Fruit fly (Drosophila melanogaster) whole organism, embryonic: ENCODE results near the gene CG8117.

ENCODE experiments used
- Bdp1 ChIP-seq: fragments of 200-800 bp; sonication (Bioruptor generic); optimal IDR thresholded peaks from 3 replicates; lab custom pipeline; 2016; ENCODE audit warnings: missing biosample characterization, missing genetic modification characterization
- BtbVII ChIP-seq: fragments of 200-800 bp; sonication (Bioruptor generic); optimal IDR thresholded peaks from 3 replicates; lab custom pipeline; 2017; ENCODE audit warnings: missing biosample characterization, mild to moderate bottlenecking, missing genetic modification characterization
- CG1024 ChIP-seq: fragments of 200-800 bp; sonication (Bioruptor generic); IDR thresholded peaks from 2 replicates; pipeline ENCODE4 v1.3.6; 2022; ENCODE audit warnings: missing biosample characterization, missing genetic modification characterization
- CG10462 ChIP-seq: fragments of 200-800 bp; sonication (Bioruptor generic); optimal IDR thresholded peaks from 2 replicates; lab custom pipeline; 2016; ENCODE audit warnings: missing biosample characterization, missing genetic modification characterization
- CG11398 ChIP-seq: fragments of 200-800 bp; sonication (Bioruptor generic); optimal IDR thresholded peaks from 2 replicates; lab custom pipeline; 2016; ENCODE audit warnings: missing biosample characterization, missing genetic modification characterization
- CG12391 ChIP-seq: fragments of 200-800 bp; sonication (Bioruptor generic); optimal IDR thresholded peaks from 3 replicates; lab custom pipeline; 2018; ENCODE audit warnings: missing biosample characterization, mild to moderate bottlenecking, missing genetic modification characterization, moderate library complexity
- CG12769 ChIP-seq: fragments of 200-800 bp; sonication (Bioruptor generic); optimal IDR thresholded peaks from 2 replicates; lab custom pipeline; 2019; ENCODE audit warnings: missing biosample characterization, mild to moderate bottlenecking, missing genetic modification characterization, moderate library complexity
- CG14710 ChIP-seq: fragments of 200-800 bp; sonication (Bioruptor generic); optimal IDR thresholded peaks from 3 replicates; lab custom pipeline; 2019; ENCODE audit warnings: missing biosample characterization, mild to moderate bottlenecking, missing genetic modification characterization, moderate library complexity
- CG14965 ChIP-seq: fragments of 200-800 bp; sonication (Bioruptor generic); optimal IDR thresholded peaks from 2 replicates; lab custom pipeline; 2016; ENCODE audit warnings: missing biosample characterization, missing genetic modification characterization, borderline replicate concordance
- CG15073 ChIP-seq: fragments of 200-800 bp; sonication (Bioruptor generic); optimal IDR thresholded peaks from 2 replicates; lab custom pipeline; 2016; ENCODE audit warnings: missing biosample characterization, missing genetic modification characterization
- CG1602 ChIP-seq: fragments of 200-800 bp; sonication (Bioruptor generic); optimal IDR thresholded peaks from 3 replicates; lab custom pipeline; 2016; ENCODE audit warnings: missing biosample characterization, missing genetic modification characterization
- CG17829 ChIP-seq: fragments of 200-800 bp; optimal IDR thresholded peaks from 2 replicates; lab custom pipeline; 2019; ENCODE audit warnings: missing biosample characterization, mild to moderate bottlenecking, missing genetic modification characterization, moderate library complexity
- CG2712 ChIP-seq: fragments of 200-800 bp; optimal IDR thresholded peaks from 3 replicates; lab custom pipeline; 2019; ENCODE audit warnings: missing biosample characterization, mild to moderate bottlenecking, missing genetic modification characterization, moderate library complexity
- CG2875 ChIP-seq: fragments of 200-800 bp; sonication (Bioruptor generic); optimal IDR thresholded peaks from 2 replicates; lab custom pipeline; 2017; ENCODE audit warnings: missing biosample characterization, mild to moderate bottlenecking, missing genetic modification characterization, missing genetic modification reagents
- CG2889 ChIP-seq: fragments of 200-800 bp; sonication (Bioruptor generic); IDR thresholded peaks from 3 replicates; pipeline ENCODE4 v1.3.6; 2022; ENCODE audit warnings: missing biosample characterization, missing genetic modification characterization
- CG3163 ChIP-seq: fragments of 200-800 bp; sonication (Bioruptor generic); optimal IDR thresholded peaks from 3 replicates; lab custom pipeline; 2016; ENCODE audit warnings: missing biosample characterization, missing genetic modification characterization
- CG7271 ChIP-seq: fragments of 200-800 bp; sonication (Bioruptor generic); optimal IDR thresholded peaks from 2 replicates; lab custom pipeline; 2018; ENCODE audit warnings: missing biosample characterization, mild to moderate bottlenecking, missing genetic modification characterization, moderate library complexity
- CG7987 ChIP-seq: fragments of 200-800 bp; sonication (Bioruptor generic); optimal IDR thresholded peaks from 2 replicates; lab custom pipeline; 2018; ENCODE audit warnings: missing biosample characterization, mild to moderate bottlenecking, missing genetic modification characterization, moderate library complexity
- CG8924 ChIP-seq: fragments of 200-800 bp; optimal IDR thresholded peaks from 3 replicates; lab custom pipeline; 2019; ENCODE audit warnings: missing biosample characterization, mild to moderate bottlenecking, missing genetic modification characterization, moderate library complexity
- CG9817 ChIP-seq: fragments of 200-800 bp; sonication (Bioruptor generic); optimal IDR thresholded peaks from 2 replicates; lab custom pipeline; 2018; ENCODE audit warnings: missing biosample characterization, mild to moderate bottlenecking, missing genetic modification characterization, moderate library complexity
- Dll ChIP-seq: fragments of 200-800 bp; sonication (Bioruptor generic); IDR thresholded peaks from 4 replicates; pipeline ENCODE4 v1.3.6; 2022; ENCODE audit warnings: missing biosample characterization, missing genetic modification characterization; ENCODE audit not compliant: partially characterized antibody
- Hr3 ChIP-seq: fragments of 200-800 bp; sonication (Bioruptor generic); optimal IDR thresholded peaks from 3 replicates; lab custom pipeline; 2016; ENCODE audit warnings: missing biosample characterization, missing genetic modification characterization
- Hsf ChIP-seq: fragments of 200-800 bp; sonication (Bioruptor generic); optimal IDR thresholded peaks from 3 replicates; lab custom pipeline; 2016; ENCODE audit warnings: missing biosample characterization, missing genetic modification characterization
- Lhr ChIP-seq: fragments of 200-800 bp; sonication (Bioruptor generic); optimal IDR thresholded peaks from 3 replicates; lab custom pipeline; 2017; ENCODE audit warnings: mild to moderate bottlenecking, missing biosample characterization, missing genetic modification reagents, missing genetic modification characterization
- MESR4 ChIP-seq: fragments of 200-800 bp; sonication (Bioruptor generic); optimal IDR thresholded peaks from 2 replicates; lab custom pipeline; 2018; ENCODE audit warnings: missing biosample characterization, mild to moderate bottlenecking, missing genetic modification characterization, moderate library complexity
- Myb ChIP-seq: fragments of 200-800 bp; sonication (Bioruptor generic); optimal IDR thresholded peaks from 2 replicates; lab custom pipeline; 2016; ENCODE audit warnings: missing biosample characterization, missing genetic modification characterization
- Opbp ChIP-seq: fragments of 200-800 bp; sonication (Bioruptor generic); IDR thresholded peaks from 3 replicates; pipeline ENCODE4 v1.3.6; 2022; ENCODE audit warnings: missing biosample characterization, missing genetic modification characterization; ENCODE audit not compliant: partially characterized antibody
- Rfx ChIP-seq: fragments of 200-800 bp; sonication (Bioruptor generic); IDR thresholded peaks from 2 replicates; pipeline ENCODE4 v1.3.6; 2022; ENCODE audit warnings: missing biosample characterization, missing genetic modification characterization
- Sry-δ ChIP-seq: fragments of 200-800 bp; sonication (Bioruptor generic); optimal IDR thresholded peaks from 2 replicates; lab custom pipeline; 2016; ENCODE audit warnings: missing biosample characterization, missing genetic modification characterization
- aop ChIP-seq: fragments of 200-800 bp; sonication (Bioruptor generic); IDR thresholded peaks from 2 replicates; pipeline ENCODE4 v1.3.6; 2022; ENCODE audit warnings: missing biosample characterization, missing genetic modification characterization
- bbx ChIP-seq: fragments of 200-800 bp; sonication (Bioruptor generic); IDR thresholded peaks from 2 replicates; pipeline ENCODE4 v1.3.6; 2022; ENCODE audit warnings: missing biosample characterization, missing genetic modification characterization; ENCODE audit not compliant: partially characterized antibody
- chinmo ChIP-seq: fragments of 200-800 bp; sonication (Bioruptor generic); IDR thresholded peaks from 4 replicates; pipeline ENCODE4 v1.3.6; 2022; ENCODE audit warnings: missing biosample characterization, missing genetic modification characterization; ENCODE audit not compliant: partially characterized antibody
- crp ChIP-seq, 2 experiments: fragments of 200-800 bp; sonication (Bioruptor generic); optimal IDR thresholded peaks; 2 replicates in 1 of 2; 3 replicates in 1 of 2; lab custom pipeline; 2017; ENCODE audit warnings: missing biosample characterization in 2 of 2, missing genetic modification characterization in 2 of 2, mild to moderate bottlenecking in 1 of 2, moderate library complexity in 1 of 2
- fu2 ChIP-seq: fragments of 200-800 bp; sonication (Bioruptor generic); optimal IDR thresholded peaks from 2 replicates; lab custom pipeline; 2016; ENCODE audit warnings: missing biosample characterization, missing genetic modification characterization
- gcm ChIP-seq: fragments of 200-800 bp; sonication (Bioruptor generic); optimal IDR thresholded peaks from 2 replicates; lab custom pipeline; 2019; ENCODE audit warnings: missing biosample characterization, mild to moderate bottlenecking, missing genetic modification characterization, moderate library complexity
- hb ChIP-seq: fragments of 200-800 bp; sonication (Bioruptor generic); IDR thresholded peaks from 3 replicates; pipeline ENCODE4 v1.3.6; 2022; ENCODE audit warnings: missing biosample characterization, missing genetic modification characterization; ENCODE audit not compliant: partially characterized antibody
- kay ChIP-seq: fragments of 200-800 bp; sonication (Bioruptor generic); optimal IDR thresholded peaks from 2 replicates; lab custom pipeline; 2016; ENCODE audit warnings: missing biosample characterization, missing genetic modification characterization
- lbe ChIP-seq: fragments of 200-800 bp; sonication (Bioruptor generic); optimal IDR thresholded peaks from 2 replicates; lab custom pipeline; 2016; ENCODE audit warnings: missing biosample characterization, mild to moderate bottlenecking, missing genetic modification characterization
- org-1 ChIP-seq: fragments of 200-800 bp; sonication (Bioruptor generic); optimal IDR thresholded peaks from 2 replicates; lab custom pipeline; 2017; ENCODE audit warnings: missing biosample characterization, missing genetic modification characterization
- pan ChIP-seq, 4 experiments: fragments of >200 bp in 3 of 4; fragments of 200-800 bp in 1 of 4; sonication (Bioruptor generic) in 1 of 4; optimal IDR thresholded peaks in 3 of 4; IDR thresholded peaks in 1 of 4; 2 replicates each; pipeline versions ENCODE4 v1.3.6 to Lab custom; 2017 to 2022; ENCODE audit warnings: missing biosample characterization in 2 of 4, missing genetic modification characterization in 2 of 4, mixed read lengths in 1 of 4
- pb ChIP-seq: fragments of 200-800 bp; sonication (Bioruptor generic); optimal IDR thresholded peaks from 3 replicates; lab custom pipeline; 2016; ENCODE audit warnings: missing biosample characterization, missing genetic modification characterization
- psq ChIP-seq: fragments of 200-800 bp; sonication (Bioruptor generic); optimal IDR thresholded peaks from 2 replicates; lab custom pipeline; 2017; ENCODE audit warnings: missing biosample characterization, missing genetic modification characterization
- ranshi ChIP-seq: fragments of 200-800 bp; sonication (Bioruptor generic); IDR thresholded peaks from 2 replicates; pipeline ENCODE4 v1.3.6; 2022; ENCODE audit warnings: missing biosample characterization, missing genetic modification characterization
- slp2 ChIP-seq: fragments of 200-800 bp; sonication (Bioruptor generic); optimal IDR thresholded peaks from 2 replicates; lab custom pipeline; 2016; ENCODE audit warnings: missing biosample characterization, missing genetic modification characterization
- stwl ChIP-seq: fragments of 200-800 bp; sonication (Bioruptor generic); optimal IDR thresholded peaks from 3 replicates; lab custom pipeline; 2018; ENCODE audit warnings: missing biosample characterization, mild to moderate bottlenecking, missing genetic modification characterization, moderate library complexity
- tio ChIP-seq: fragments of 200-800 bp; sonication (Bioruptor generic); optimal IDR thresholded peaks from 2 replicates; lab custom pipeline; 2017; ENCODE audit warnings: missing biosample characterization, missing genetic modification characterization, inconsistent platforms
- toy ChIP-seq: fragments of 200-800 bp; sonication (Bioruptor generic); IDR thresholded peaks from 2 replicates; pipeline ENCODE4 v1.3.6; 2022; ENCODE audit warnings: missing biosample characterization, missing genetic modification characterization
- wdn ChIP-seq: fragments of 200-800 bp; sonication (Bioruptor generic); IDR thresholded peaks from 2 replicates; pipeline ENCODE4 v1.3.6; 2022; ENCODE audit warnings: missing biosample characterization, missing genetic modification characterization
- zf30C ChIP-seq: fragments of 200-800 bp; sonication (Bioruptor generic); optimal IDR thresholded peaks from 3 replicates; lab custom pipeline; 2018; ENCODE audit warnings: missing biosample characterization, mild to moderate bottlenecking, missing genetic modification characterization

Gene CG8117

DNA sequence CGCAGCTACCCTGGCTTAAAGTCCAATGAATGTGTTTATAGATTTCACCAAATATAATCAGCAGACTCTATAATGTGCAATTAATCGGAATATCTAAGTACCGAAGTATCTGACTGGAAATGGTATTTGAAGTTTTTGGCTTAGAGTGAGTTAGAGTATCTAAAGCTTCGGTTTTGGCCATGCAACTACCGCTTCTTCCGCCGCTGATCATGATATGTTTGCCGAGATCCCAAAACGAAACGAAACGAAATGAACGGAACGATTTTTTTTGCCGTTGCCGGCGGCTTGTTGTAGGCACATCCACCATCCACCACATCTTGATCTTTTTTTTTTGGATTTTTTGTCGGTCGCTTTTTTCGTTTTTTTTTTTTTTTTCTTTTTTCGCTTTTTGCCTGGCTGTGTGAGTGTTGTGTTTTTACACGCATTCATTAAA lies 21.0 kb upstream of the CG8117 start (continued):
- TF ChIP-seq Sry-δ (GFP tag; lab: Kevin White, UChicago) (peak; percentile 33), Hsf (GFP tag; lab: Kevin White, UChicago) (peak; percentile 72), tio (GFP tag; lab: Kevin White, UChicago) (peak; percentile 40), Myb (GFP tag; lab: Kevin White, UChicago) (peak; percentile 50), fu2 (GFP tag; lab: Kevin White, UChicago) (peak; percentile 73), CG12769 (peak; percentile 89), CG2712 (peak; percentile 73), CG7987 (GFP tag; lab: Kevin White, UChicago) (peak; percentile 33), stwl (tag; lab: Kevin White, UChicago) (no peak), CG1602 (GFP tag; lab: Kevin White, UChicago) (peak; percentile 53), CG2875 (peak; percentile 39), toy (peak; percentile 60; the same call in 1 of the 2 replicates), CG12391 (peak; percentile 62), wdn (peak; percentile 68), MESR4 (GFP tag; lab: Kevin White, UChicago) (no peak), Bdp1 (GFP tag; lab: Kevin White, UChicago) (peak; percentile 39), ranshi (GFP tag; lab: Robert Waterston, UW) (peak; percentile 90), BtbVII (peak; percentile 49), hb (GFP tag; lab: Robert Waterston, UW) (no peak), gcm (GFP tag; lab: Kevin White, UChicago) (peak; percentile 21), zf30C (GFP tag; lab: Kevin White, UChicago) (no peak), psq (GFP tag; lab: Kevin White, UChicago) (peak; percentile 39), CG2889 (peak; percentile 78), CG9817 (tag; lab: Kevin White, UChicago) (peak; percentile 81), CG1024 (peak; percentile 85), aop (GFP tag; lab: Robert Waterston, UW) (0 out of 2 replicates have a peak, but pooled peaks have one; percentile 19), Dll (no peak), crp (GFP tag; optimal IDR thresholded peaks at IDR 0.05; lab: Kevin White, UChicago) (no peak), pan (optimal IDR thresholded peaks at IDR 0.05; lab: Kevin White, UChicago) (no peak), pan (GFP tag; optimal IDR thresholded peaks at IDR 0.05 in 1 of 2, IDR thresholded peaks at IDR 0.05 in 1 of 2) (peak in 1 of 2 experiments; percentile 90), Opbp (no peak), CG8924 (tag; lab: Kevin White, UChicago) (peak; percentile 77), Hr3 (GFP tag; lab: Kevin White, UChicago) (peak; percentile 63), CG3163 (GFP tag; lab: Kevin White, UChicago) (peak; percentile 15), pb (GFP tag; lab: Kevin White, UChicago) (peak; percentile 64), slp2 (GFP tag; lab: Kevin White, UChicago) (peak; percentile 66), bbx (GFP tag; lab: Robert Waterston, UW) (no peak), org-1 (GFP tag; lab: Kevin White, UChicago) (peak; percentile 72), CG14710 (tag; lab: Kevin White, UChicago) (peak; percentile 25), CG10462 (peak; percentile 39), CG11398 (peak; percentile 42), CG17829 (tag; lab: Kevin White, UChicago) (peak; percentile 51), lbe (GFP tag; lab: Kevin White, UChicago) (peak; percentile 70), CG7271 (tag; lab: Kevin White, UChicago) (no peak), Lhr (GFP tag; lab: Kevin White, UChicago) (no peak), Rfx (GFP tag; lab: Robert Waterston, UW) (peak; percentile 95), kay (peak; percentile 50), CG15073 (GFP tag; lab: Kevin White, UChicago) (no peak), chinmo (GFP tag; lab: Robert Waterston, UW) (0 out of 4 replicates have a peak, but pooled peaks have one; percentile 57), CG14965 (GFP tag; lab: Kevin White, UChicago) (no peak)
